Fruit fly (Drosophila melanogaster): ENCODE measurements around the gene Ada1-1.

dm6 chr2L:12038177-12038581 lies 41.6 kb downstream of the Ada1-1 start, which contains the start of gene Tom70:
- TF ChIP-seq Dll (optimal IDR thresholded peaks at IDR 0.05) (no peak), usp (GFP tag; optimal IDR thresholded peaks at IDR 0.05) (no peak), CG8478 (optimal IDR thresholded peaks at IDR 0.05) (no peak), pan (optimal IDR thresholded peaks at IDR 0.05) (no peak), EcR (GFP tag; optimal IDR thresholded peaks at IDR 0.05) (no peak), psq (optimal IDR thresholded peaks at IDR 0.05) (no peak)

Measured in whole organism.